Fruit fly (Drosophila melanogaster) whole organism, prepupa: ENCODE data around the gene Tis11.

Experiments used
- CG11762 ChIP-seq: fragments of 200-800 bp; sonication (Bioruptor generic); optimal IDR thresholded peaks from 3 replicates; lab custom pipeline; 2016; ENCODE audit warnings: missing biosample characterization, missing genetic modification characterization; ENCODE audit not compliant: insufficient read depth
- CG1621 ChIP-seq: fragments of 200-800 bp; sonication (Bioruptor generic); optimal IDR thresholded peaks from 3 replicates; lab custom pipeline; 2018; ENCODE audit warnings: missing biosample characterization, mild to moderate bottlenecking, missing genetic modification characterization
- CG4318 ChIP-seq: fragments of 200-800 bp; sonication (Bioruptor generic); optimal IDR thresholded peaks from 3 replicates; lab custom pipeline; 2017; ENCODE audit warnings: missing biosample characterization, mild to moderate bottlenecking, missing genetic modification characterization
- CG6276 ChIP-seq: fragments of 200-800 bp; sonication (Bioruptor generic); optimal IDR thresholded peaks from 2 replicates; lab custom pipeline; 2017; ENCODE audit warnings: missing biosample characterization, mild to moderate bottlenecking, missing genetic modification characterization
- CG8319 ChIP-seq: fragments of 200-800 bp; sonication (Bioruptor generic); optimal IDR thresholded peaks from 3 replicates; lab custom pipeline; 2016; ENCODE audit warnings: missing biosample characterization, missing genetic modification characterization
- fd59A ChIP-seq: fragments of 200-800 bp; sonication (Bioruptor generic); optimal IDR thresholded peaks from 2 replicates; lab custom pipeline; 2017; ENCODE audit warnings: missing biosample characterization, mild to moderate bottlenecking, missing genetic modification characterization, missing genetic modification reagents
- salr ChIP-seq, 2 experiments: fragments of 200-800 bp; sonication (Bioruptor generic); optimal IDR thresholded peaks; 3 replicates each; lab custom pipeline; 2016 to 2018; ENCODE audit warnings: missing biosample characterization in 2 of 2, missing genetic modification characterization in 2 of 2, mild to moderate bottlenecking in 1 of 2

dm6 chrX:12629564-12629963 is 29.7 kb upstream of the Tis11 start, which contains the start of the genes Aven and CG2540:
- peak; percentile 77 for TF ChIP-seq CG6276 (GFP tag; lab: Kevin White, UChicago)
- peak; percentile 36 for TF ChIP-seq CG11762 (GFP tag; lab: Kevin White, UChicago)
- peak; percentile 69 for TF ChIP-seq CG4318 (GFP tag; lab: Kevin White, UChicago)
- TF ChIP-seq CG1621 (tag; lab: Kevin White, UChicago), result peak; percentile 27
- peak in 1 of 2 experiments; percentile 52 for TF ChIP-seq salr (GFP tag; optimal IDR thresholded peaks at IDR 0.05; lab: Kevin White, UChicago)
- TF ChIP-seq CG8319 (GFP tag; lab: Kevin White, UChicago), result peak; percentile 50
- peak; percentile 39 for TF ChIP-seq fd59A (GFP tag; lab: Kevin White, UChicago)
